Fruit fly (Drosophila melanogaster) whole organism, embryonic: ENCODE measurements around the gene CG33552.

ENCODE experiments used
- Abd-B ChIP-seq: fragments of 200-800 bp; sonication (Bioruptor generic); optimal IDR thresholded peaks from 2 replicates; lab custom pipeline; 2018; ENCODE audit warnings: missing biosample characterization, mild to moderate bottlenecking, missing genetic modification characterization, moderate library complexity
- Antp ChIP-seq: fragments of 200-800 bp; sonication (Bioruptor generic); optimal IDR thresholded peaks from 3 replicates; lab custom pipeline; 2016; ENCODE audit warnings: missing biosample characterization, missing genetic modification characterization
- B-H2 ChIP-seq: fragments of 200-800 bp; sonication (Bioruptor generic); optimal IDR thresholded peaks from 2 replicates; lab custom pipeline; 2018; ENCODE audit warnings: missing biosample characterization, mild to moderate bottlenecking, missing genetic modification characterization
- CG11560 ChIP-seq: fragments of 200-800 bp; sonication (Bioruptor generic); IDR thresholded peaks from 3 replicates; pipeline ENCODE4 v1.3.6; 2022; ENCODE audit warnings: missing biosample characterization, missing genetic modification characterization
- CG13624 ChIP-seq: fragments of 200-800 bp; sonication (Bioruptor generic); optimal IDR thresholded peaks from 2 replicates; lab custom pipeline; 2016; ENCODE audit warnings: missing biosample characterization, missing genetic modification characterization
- CG14710 ChIP-seq: fragments of 200-800 bp; sonication (Bioruptor generic); optimal IDR thresholded peaks from 3 replicates; lab custom pipeline; 2019; ENCODE audit warnings: missing biosample characterization, mild to moderate bottlenecking, missing genetic modification characterization, moderate library complexity
- CG18011 ChIP-seq: fragments of 200-800 bp; sonication (Bioruptor generic); optimal IDR thresholded peaks from 2 replicates; lab custom pipeline; 2017; ENCODE audit warnings: missing biosample characterization, missing genetic modification characterization, mild to moderate bottlenecking, moderate library complexity, missing genotype
- CG2116 ChIP-seq: fragments of 200-800 bp; sonication (Bioruptor generic); optimal IDR thresholded peaks from 3 replicates; lab custom pipeline; 2018; ENCODE audit warnings: missing biosample characterization, mild to moderate bottlenecking, missing genetic modification characterization
- CG31441 ChIP-seq: fragments of 200-800 bp; sonication (Bioruptor generic); IDR thresholded peaks from 2 replicates; pipeline ENCODE4 v1.3.6; 2022; ENCODE audit warnings: missing biosample characterization, missing genetic modification characterization
- CG42726 ChIP-seq: fragments of 200-800 bp; sonication (Bioruptor generic); IDR thresholded peaks from 2 replicates; pipeline ENCODE4 v1.3.6; 2022; ENCODE audit warnings: missing biosample characterization, missing genetic modification characterization; ENCODE audit not compliant: partially characterized antibody
- CG4617 ChIP-seq: fragments of 200-800 bp; sonication (Bioruptor generic); optimal IDR thresholded peaks from 3 replicates; lab custom pipeline; 2016; ENCODE audit warnings: missing biosample characterization, missing genetic modification characterization, borderline replicate concordance
- CG6854 ChIP-seq: fragments of 200-800 bp; sonication (Bioruptor generic); optimal IDR thresholded peaks from 3 replicates; lab custom pipeline; 2017; ENCODE audit warnings: missing biosample characterization, mild to moderate bottlenecking, missing genetic modification characterization
- CG7963 ChIP-seq: fragments of 200-800 bp; sonication (Bioruptor generic); IDR thresholded peaks from 3 replicates; pipeline ENCODE4 v1.3.6; 2022; ENCODE audit warnings: missing biosample characterization, missing genetic modification characterization; ENCODE audit not compliant: partially characterized antibody
- CG8924 ChIP-seq: fragments of 200-800 bp; optimal IDR thresholded peaks from 3 replicates; lab custom pipeline; 2019; ENCODE audit warnings: missing biosample characterization, mild to moderate bottlenecking, missing genetic modification characterization, moderate library complexity
- CG9727 ChIP-seq: fragments of 200-800 bp; sonication (Bioruptor generic); optimal IDR thresholded peaks from 3 replicates; lab custom pipeline; 2017; ENCODE audit warnings: missing biosample characterization, mild to moderate bottlenecking, missing genetic modification characterization
- Dp ChIP-seq: fragments of 200-800 bp; sonication (Bioruptor generic); optimal IDR thresholded peaks from 2 replicates; lab custom pipeline; 2018; ENCODE audit warnings: missing biosample characterization, mild to moderate bottlenecking, missing genetic modification characterization, moderate library complexity
- Ets65A ChIP-seq: fragments of 200-800 bp; sonication (Bioruptor generic); peaks from one replicate; lab custom pipeline; 2016; ENCODE audit warnings: missing biosample characterization, missing genetic modification characterization
- Ets97D ChIP-seq: fragments of 200-800 bp; sonication (Bioruptor generic); optimal IDR thresholded peaks from 3 replicates; lab custom pipeline; 2016; ENCODE audit warnings: missing biosample characterization, missing genetic modification characterization
- Lhr ChIP-seq: fragments of 200-800 bp; sonication (Bioruptor generic); optimal IDR thresholded peaks from 3 replicates; lab custom pipeline; 2017; ENCODE audit warnings: mild to moderate bottlenecking, missing biosample characterization, missing genetic modification reagents, missing genetic modification characterization
- MBD-R2 ChIP-seq: fragments of 200-800 bp; sonication (Bioruptor generic); IDR thresholded peaks from 2 replicates; pipeline ENCODE4 v1.3.6; 2022; ENCODE audit warnings: missing biosample characterization, missing genetic modification characterization
- Med ChIP-seq: fragments of 200-800 bp; sonication (Bioruptor generic); peaks from one replicate; lab custom pipeline; 2016; ENCODE audit warnings: missing biosample characterization, missing genetic modification characterization, mild to moderate bottlenecking, inconsistent platforms, moderate library complexity
- NK7.1 ChIP-seq: fragments of 200-800 bp; sonication (Bioruptor generic); optimal IDR thresholded peaks from 3 replicates; lab custom pipeline; 2016; ENCODE audit warnings: missing biosample characterization, missing genetic modification characterization
- Opbp ChIP-seq: fragments of 200-800 bp; sonication (Bioruptor generic); IDR thresholded peaks from 3 replicates; pipeline ENCODE4 v1.3.6; 2022; ENCODE audit warnings: missing biosample characterization, missing genetic modification characterization; ENCODE audit not compliant: partially characterized antibody
- Scr ChIP-seq: fragments of 200-800 bp; sonication (Bioruptor generic); IDR thresholded peaks from 2 replicates; pipeline ENCODE4 v1.3.6; 2022; ENCODE audit warnings: missing biosample characterization, missing genetic modification characterization; ENCODE audit not compliant: partially characterized antibody
- YL-1 ChIP-seq: fragments of 200-800 bp; sonication (Bioruptor generic); optimal IDR thresholded peaks from 3 replicates; lab custom pipeline; 2017; ENCODE audit warnings: missing biosample characterization, mild to moderate bottlenecking, missing genetic modification characterization
- amos ChIP-seq: fragments of 200-800 bp; sonication (Bioruptor generic); IDR thresholded peaks from 2 replicates; pipeline ENCODE4 v1.3.6; 2022; ENCODE audit warnings: missing biosample characterization, missing genetic modification characterization; ENCODE audit not compliant: partially characterized antibody
- bsh ChIP-seq, 2 experiments: fragments of 200-800 bp; sonication (Bioruptor generic); optimal IDR thresholded peaks; 2 replicates each; lab custom pipeline; 2017 to 2018; ENCODE audit warnings: mild to moderate bottlenecking in 2 of 2, missing biosample characterization in 2 of 2, missing genetic modification characterization in 2 of 2, moderate library complexity in 1 of 2
- chinmo ChIP-seq: fragments of 200-800 bp; sonication (Bioruptor generic); IDR thresholded peaks from 4 replicates; pipeline ENCODE4 v1.3.6; 2022; ENCODE audit warnings: missing biosample characterization, missing genetic modification characterization; ENCODE audit not compliant: partially characterized antibody
- dm ChIP-seq: fragments of 200-800 bp; sonication (Bioruptor generic); optimal IDR thresholded peaks from 3 replicates; lab custom pipeline; 2016; ENCODE audit warnings: missing biosample characterization, missing genetic modification characterization
- eve ChIP-seq, 2 experiments: fragments of >200 bp; optimal IDR thresholded peaks; 2 replicates each; lab custom pipeline; 2017; ENCODE audit warnings: missing biosample characterization in 2 of 2, missing genetic modification characterization in 2 of 2
- ewg ChIP-seq: fragments of 200-800 bp; sonication (Bioruptor generic); optimal IDR thresholded peaks from 3 replicates; lab custom pipeline; 2017; ENCODE audit warnings: mild to moderate bottlenecking, missing biosample characterization, missing genetic modification reagents, missing genetic modification characterization
- exex ChIP-seq: fragments of 200-800 bp; sonication (Bioruptor generic); optimal IDR thresholded peaks from 4 replicates; lab custom pipeline; 2018; ENCODE audit warnings: missing biosample characterization, mild to moderate bottlenecking, missing genetic modification characterization, moderate library complexity
- fd96Cb ChIP-seq: fragments of 200-800 bp; sonication (Bioruptor generic); optimal IDR thresholded peaks from 2 replicates; lab custom pipeline; 2018; ENCODE audit warnings: missing biosample characterization, mild to moderate bottlenecking, missing genetic modification characterization, moderate library complexity
- hb ChIP-seq: fragments of 200-800 bp; sonication (Bioruptor generic); IDR thresholded peaks from 3 replicates; pipeline ENCODE4 v1.3.6; 2022; ENCODE audit warnings: missing biosample characterization, missing genetic modification characterization; ENCODE audit not compliant: partially characterized antibody
- inv ChIP-seq: fragments of 200-800 bp; sonication (Bioruptor generic); IDR thresholded peaks from 2 replicates; pipeline ENCODE4 v1.3.6; 2022; ENCODE audit warnings: missing biosample characterization, missing genetic modification characterization; ENCODE audit not compliant: partially characterized antibody
- knrl ChIP-seq: fragments of 200-800 bp; sonication (Bioruptor generic); IDR thresholded peaks from 3 replicates; pipeline ENCODE4 v1.3.6; 2022; ENCODE audit warnings: missing biosample characterization, missing genetic modification characterization; ENCODE audit not compliant: partially characterized antibody
- lilli ChIP-seq: fragments of 200-800 bp; sonication (Bioruptor generic); optimal IDR thresholded peaks from 3 replicates; lab custom pipeline; 2016; ENCODE audit warnings: missing biosample characterization, missing genetic modification characterization
- peb ChIP-seq: fragments of 200-800 bp; sonication (Bioruptor generic); IDR thresholded peaks from 2 replicates; pipeline ENCODE4 v1.3.6; 2022; ENCODE audit warnings: missing biosample characterization, missing genetic modification characterization
- pzg ChIP-seq: fragments of 200-800 bp; sonication (Bioruptor generic); optimal IDR thresholded peaks from 3 replicates; lab custom pipeline; 2018; ENCODE audit warnings: missing biosample characterization, mild to moderate bottlenecking, missing genetic modification characterization, moderate library complexity
- sens ChIP-seq: fragments of 200-800 bp; sonication (Bioruptor generic); peaks from one replicate; lab custom pipeline; 2016; ENCODE audit warnings: missing biosample characterization, missing genetic modification characterization
- sr ChIP-seq: fragments of 200-800 bp; sonication (Bioruptor generic); IDR thresholded peaks from 3 replicates; pipeline ENCODE4 v1.3.6; 2022; ENCODE audit warnings: missing biosample characterization, missing genetic modification characterization
- tin ChIP-seq: fragments of 200-800 bp; sonication (Bioruptor generic); optimal IDR thresholded peaks from 3 replicates; lab custom pipeline; 2016; ENCODE audit warnings: missing biosample characterization, missing genetic modification characterization
- trem ChIP-seq: fragments of 200-800 bp; optimal IDR thresholded peaks from 3 replicates; lab custom pipeline; 2019; ENCODE audit warnings: missing biosample characterization, mild to moderate bottlenecking, missing genetic modification characterization, moderate library complexity
- unpg ChIP-seq: fragments of 200-800 bp; sonication (Bioruptor generic); optimal IDR thresholded peaks from 3 replicates; lab custom pipeline; 2018; ENCODE audit warnings: missing biosample characterization, mild to moderate bottlenecking, missing genetic modification characterization, moderate library complexity
- vnd ChIP-seq: fragments of 200-800 bp; sonication (Bioruptor generic); IDR thresholded peaks from 3 replicates; pipeline ENCODE4 v1.3.6; 2022; ENCODE audit warnings: missing biosample characterization, missing genetic modification characterization; ENCODE audit not compliant: partially characterized antibody
- zen2 ChIP-seq: fragments of 200-800 bp; sonication (Bioruptor generic); IDR thresholded peaks from 3 replicates; pipeline ENCODE4 v1.3.6; 2022; ENCODE audit warnings: missing biosample characterization, missing genetic modification characterization; ENCODE audit not compliant: partially characterized antibody
- zfh2 ChIP-seq: fragments of 200-800 bp; sonication (Bioruptor generic); optimal IDR thresholded peaks from 2 replicates; lab custom pipeline; 2016; ENCODE audit warnings: missing biosample characterization, missing genetic modification characterization

The CG33552 gene

DNA sequence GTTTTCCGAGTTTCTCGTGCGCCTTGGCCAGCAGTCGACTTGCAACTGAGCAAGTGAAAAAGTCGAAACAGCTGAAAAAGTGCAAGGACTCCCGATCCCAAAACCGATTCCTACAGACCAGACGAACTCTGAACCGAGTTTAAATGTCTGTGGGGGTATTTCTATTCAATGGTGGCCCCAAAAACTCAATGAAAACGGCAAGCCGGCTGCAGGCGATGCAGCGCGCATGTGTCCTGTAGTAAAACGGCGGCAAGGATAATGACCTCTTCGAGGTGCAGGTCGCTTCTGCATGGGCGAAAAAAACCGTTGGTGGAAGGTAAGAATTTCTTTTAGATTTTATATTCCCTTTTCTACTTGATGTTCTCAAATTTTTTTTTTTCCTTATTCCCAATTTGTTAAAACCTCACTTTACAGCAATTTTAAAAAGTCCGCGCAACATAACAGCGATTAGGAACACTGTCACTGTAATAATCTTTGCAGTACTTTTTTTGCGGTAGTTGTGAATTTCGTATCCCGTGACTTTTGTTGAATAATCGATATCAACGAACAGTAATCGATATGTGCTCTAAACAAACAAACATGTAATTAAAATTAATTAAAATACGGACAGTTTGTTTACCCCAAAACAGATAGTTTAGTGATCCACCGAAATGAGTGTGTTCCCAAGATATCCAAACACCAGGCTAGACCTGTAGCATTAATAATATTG, 5.5 kb upstream of the CG33552 start, which contains the start of the genes Trpgamma and her (continued):
- peak; percentile 90 for TF ChIP-seq Opbp (GFP tag; lab: Robert Waterston, UW)
- no peak for TF ChIP-seq NK7.1 (GFP tag; lab: Kevin White, UChicago)
- TF ChIP-seq zfh2: peak; percentile 15
- peak; percentile 90 for TF ChIP-seq zen2 (GFP tag; lab: Robert Waterston, UW)
- TF ChIP-seq pzg (GFP tag; lab: Kevin White, UChicago): peak; percentile 87
- peak; percentile 43 for TF ChIP-seq CG4617 (GFP tag; lab: Kevin White, UChicago)
- peak; percentile 73 for TF ChIP-seq CG14710 (tag; lab: Kevin White, UChicago)
- TF ChIP-seq Scr (GFP tag; lab: Robert Waterston, UW): peak; percentile 91
- TF ChIP-seq exex (tag; lab: Kevin White, UChicago): peak; percentile 64
- peak; percentile 10 for TF ChIP-seq CG9727 (GFP tag; lab: Kevin White, UChicago)
- TF ChIP-seq CG2116: peak; percentile 77
- TF ChIP-seq hb (GFP tag; lab: Robert Waterston, UW): peak; percentile 71
- TF ChIP-seq CG31441 (GFP tag; lab: Robert Waterston, UW): peak; percentile 85
- peak; percentile 77 for TF ChIP-seq Ets97D (GFP tag; lab: Kevin White, UChicago)
- TF ChIP-seq ewg (GFP tag; lab: Kevin White, UChicago): peak; percentile 58
- peak; percentile 28 for TF ChIP-seq lilli (GFP tag; lab: Kevin White, UChicago)
- peak; percentile 9 for TF ChIP-seq CG18011 (GFP tag; lab: Kevin White, UChicago)
- TF ChIP-seq unpg (GFP tag; lab: Kevin White, UChicago): peak; percentile 21
- TF ChIP-seq fd96Cb (tag; lab: Kevin White, UChicago): no peak
- TF ChIP-seq CG13624 (GFP tag; lab: Kevin White, UChicago): peak; percentile 45
- TF ChIP-seq sens (GFP tag; lab: Kevin White, UChicago): peak; percentile 83
- peak; percentile 78; the same call in 1 of the 2 replicates for TF ChIP-seq CG42726 (GFP tag; lab: Robert Waterston, UW)
- no peak for TF ChIP-seq sr (GFP tag; lab: Robert Waterston, UW)
- TF ChIP-seq CG8924: peak; percentile 11
- no peak for TF ChIP-seq CG11560 (tag; lab: Robert Waterston, UW)
- TF ChIP-seq knrl (GFP tag; lab: Robert Waterston, UW): peak; percentile 90
- TF ChIP-seq trem: peak; percentile 52
- peak; percentile 94 for TF ChIP-seq Dp
- peak; percentile 46 for TF ChIP-seq Abd-B (GFP tag; lab: Kevin White, UChicago)
- TF ChIP-seq vnd: peak; percentile 86
- TF ChIP-seq Ets65A (GFP tag; lab: Kevin White, UChicago): peak; percentile 77
- TF ChIP-seq Med (GFP tag; lab: Kevin White, UChicago): peak; percentile 91
- TF ChIP-seq CG6854: no peak
- TF ChIP-seq eve (GFP tag; optimal IDR thresholded peaks at IDR 0.05; lab: Kevin White, UChicago): peak in 1 of 2 experiments; percentile 67
- TF ChIP-seq inv (GFP tag; lab: Robert Waterston, UW): peak; percentile 85
- TF ChIP-seq YL-1: peak; percentile 56
- TF ChIP-seq tin (GFP tag; lab: Kevin White, UChicago): peak; percentile 2
- no peak for TF ChIP-seq Antp (GFP tag; lab: Kevin White, UChicago)
- TF ChIP-seq B-H2 (GFP tag; lab: Kevin White, UChicago): peak; percentile 53
- TF ChIP-seq Lhr: peak; percentile 12
- no peak for TF ChIP-seq peb (GFP tag; lab: Robert Waterston, UW)
- TF ChIP-seq chinmo (GFP tag; lab: Robert Waterston, UW): peak; percentile 61; the same call in 2 of the 4 replicates
- peak in 1 of 2 experiments; percentile 7 for TF ChIP-seq bsh (GFP tag; optimal IDR thresholded peaks at IDR 0.05; lab: Kevin White, UChicago)
- peak; percentile 40; the same call in 1 of the 2 replicates for TF ChIP-seq MBD-R2 (GFP tag; lab: Robert Waterston, UW)
- peak; percentile 8 for TF ChIP-seq dm
- TF ChIP-seq amos (GFP tag; lab: Robert Waterston, UW): peak; percentile 91
- peak; percentile 61; the same call in 2 of the 3 replicates for TF ChIP-seq CG7963 (GFP tag; lab: Robert Waterston, UW)
